Fruit fly (Drosophila melanogaster) whole organism, prepupa: Measurements from ENCODE around the gene CG33307.

Experiments
- Blimp-1 ChIP-seq: fragments of 200-800 bp; sonication (Bioruptor generic); optimal IDR thresholded peaks from 3 replicates; lab custom pipeline; 2017; ENCODE audit warnings: missing biosample characterization, missing genetic modification characterization, mild to moderate bottlenecking, moderate library complexity, missing genetic modification reagents
- CG11294 ChIP-seq: fragments of 200-800 bp; sonication (Bioruptor generic); IDR thresholded peaks from 2 replicates; pipeline ENCODE4 v1.3.6; 2022; ENCODE audit warnings: missing biosample characterization, missing genetic modification characterization
- CG7368 ChIP-seq: fragments of 200-800 bp; sonication (Bioruptor generic); optimal IDR thresholded peaks from 3 replicates; lab custom pipeline; 2016; ENCODE audit warnings: missing biosample characterization, missing genetic modification characterization
- CG8319 ChIP-seq: fragments of 200-800 bp; sonication (Bioruptor generic); optimal IDR thresholded peaks from 3 replicates; lab custom pipeline; 2016; ENCODE audit warnings: missing biosample characterization, missing genetic modification characterization
- Eip93F ChIP-seq: fragments of 200-800 bp; sonication (Bioruptor generic); optimal IDR thresholded peaks from 2 replicates; lab custom pipeline; 2016; ENCODE audit warnings: missing biosample characterization, mild to moderate bottlenecking, missing genetic modification characterization
- Gug ChIP-seq: fragments of 200-800 bp; sonication (Bioruptor generic); IDR thresholded peaks from 2 replicates; pipeline ENCODE4 v1.3.6; 2022; ENCODE audit warnings: missing biosample characterization, missing genetic modification characterization
- Hr39 ChIP-seq: fragments of 200-800 bp; sonication (Bioruptor generic); optimal IDR thresholded peaks from 2 replicates; lab custom pipeline; 2016; ENCODE audit warnings: missing biosample characterization, missing genetic modification characterization
- Sox102F ChIP-seq: fragments of 200-800 bp; sonication (Bioruptor generic); optimal IDR thresholded peaks from 2 replicates; lab custom pipeline; 2016; ENCODE audit warnings: missing biosample characterization, mild to moderate bottlenecking, missing genetic modification characterization
- achi ChIP-seq: fragments of 200-800 bp; sonication (Bioruptor generic); optimal IDR thresholded peaks from 3 replicates; lab custom pipeline; 2016; ENCODE audit warnings: missing biosample characterization, missing genetic modification characterization
- cyc ChIP-seq: fragments of 200-800 bp; sonication (Bioruptor generic); optimal IDR thresholded peaks from 3 replicates; lab custom pipeline; 2016; ENCODE audit warnings: missing biosample characterization, missing genetic modification characterization
- dsx ChIP-seq: fragments of 200-800 bp; optimal IDR thresholded peaks from 3 replicates; lab custom pipeline; 2019; ENCODE audit warnings: missing biosample characterization, mild to moderate bottlenecking, missing genetic modification characterization, moderate library complexity; ENCODE audit not compliant: poor library complexity, severe bottlenecking
- fd85E ChIP-seq: fragments of 200-800 bp; sonication (Bioruptor generic); optimal IDR thresholded peaks from 3 replicates; lab custom pipeline; 2016; ENCODE audit warnings: missing biosample characterization, missing genetic modification characterization
- pdm3 ChIP-seq: fragments of 200-800 bp; sonication (Bioruptor generic); optimal IDR thresholded peaks from 3 replicates; lab custom pipeline; 2016; ENCODE audit warnings: missing biosample characterization, missing genetic modification characterization

DNA sequence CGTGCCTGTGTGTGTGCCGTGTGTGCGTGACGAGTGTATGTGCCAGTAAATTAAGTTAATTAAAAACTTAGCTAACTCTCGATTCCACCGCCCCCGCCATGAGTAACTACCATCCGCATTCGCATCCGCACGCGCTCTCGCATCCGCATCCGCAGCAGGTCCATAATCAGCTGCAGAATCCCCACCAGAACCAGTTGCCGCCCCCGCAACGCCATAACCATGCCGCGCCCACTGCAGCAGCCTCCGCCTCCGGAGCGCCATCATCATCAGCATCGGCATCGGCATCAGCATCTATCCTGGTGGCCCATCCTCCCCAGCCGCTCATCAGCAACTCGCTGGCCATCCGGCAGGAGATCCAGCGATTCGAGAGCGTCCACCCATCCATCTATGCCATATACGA, 5.4 kb downstream of the CG33307 start:
- TF ChIP-seq achi (GFP tag; lab: Kevin White, UChicago), result no peak
- no peak for TF ChIP-seq Blimp-1 (GFP tag; lab: Kevin White, UChicago)
- no peak for TF ChIP-seq pdm3 (GFP tag; lab: Kevin White, UChicago)
- TF ChIP-seq cyc (GFP tag; lab: Kevin White, UChicago), result no peak
- TF ChIP-seq fd85E (GFP tag; lab: Kevin White, UChicago), result no peak
- TF ChIP-seq Gug, result no peak
- TF ChIP-seq Sox102F (GFP tag; lab: Kevin White, UChicago), result no peak
- no peak for TF ChIP-seq CG7368 (GFP tag; lab: Kevin White, UChicago)
- TF ChIP-seq CG8319, result no peak
- no peak for TF ChIP-seq Eip93F (GFP tag; lab: Kevin White, UChicago)
- TF ChIP-seq CG11294 (GFP tag; lab: Robert Waterston, UW), result no peak
- no peak for TF ChIP-seq dsx (GFP tag; lab: Kevin White, UChicago)
- TF ChIP-seq Hr39, result no peak
